Worm (Caenorhabditis elegans) whole organism, early embryonic: ENCODE results near the gene B0281.1.

Experiments used
- ama-1 ChIP-seq: fragments of 150-350 bp; optimal IDR thresholded peaks from 2 replicates; lab custom pipeline; 2014
- scrt-1 ChIP-seq: fragments of 200-800 bp; sonication (Bioruptor generic); IDR thresholded peaks from 2 replicates; pipeline ENCODE4 v1.3.6; 2022; ENCODE audit warnings: missing genetic modification characterization, missing compliant biosample characterization
- tra-4 ChIP-seq: sonication (generic microtip); optimal IDR thresholded peaks from 2 replicates; lab custom pipeline; 2017; ENCODE audit warnings: missing genetic modification characterization, missing compliant biosample characterization

DNA sequence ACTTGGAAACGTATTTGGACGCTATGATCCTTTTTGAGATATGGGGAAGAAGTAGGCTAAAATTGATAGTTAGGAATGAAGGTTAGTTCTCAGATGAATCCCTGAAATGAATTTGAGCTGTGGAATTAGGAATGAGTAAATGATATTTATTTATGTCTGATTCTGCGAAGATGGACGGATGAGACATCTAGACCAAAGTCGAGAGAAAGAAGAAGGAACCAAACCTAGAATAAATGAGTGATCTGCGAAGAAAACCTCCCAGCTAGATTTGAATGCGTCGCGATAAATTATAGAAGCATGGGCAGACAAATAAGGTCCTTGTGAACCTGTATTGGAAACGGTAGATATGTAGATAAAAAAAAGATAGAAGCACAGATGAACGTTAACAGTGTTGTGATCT is 47.1 kb downstream of the B0281.1 start, which contains the start of gene F43C11.16:
- TF ChIP-seq scrt-1 (GFP tag; lab: Robert Waterston, UW) (no peak), tra-4 (tag; lab: Kevin White, UChicago) (no peak), ama-1 (lab: Kevin White, UChicago) (no peak)
